Worm (Caenorhabditis elegans): Measurements from ENCODE around the gene Y113G7A.13.

DNA sequence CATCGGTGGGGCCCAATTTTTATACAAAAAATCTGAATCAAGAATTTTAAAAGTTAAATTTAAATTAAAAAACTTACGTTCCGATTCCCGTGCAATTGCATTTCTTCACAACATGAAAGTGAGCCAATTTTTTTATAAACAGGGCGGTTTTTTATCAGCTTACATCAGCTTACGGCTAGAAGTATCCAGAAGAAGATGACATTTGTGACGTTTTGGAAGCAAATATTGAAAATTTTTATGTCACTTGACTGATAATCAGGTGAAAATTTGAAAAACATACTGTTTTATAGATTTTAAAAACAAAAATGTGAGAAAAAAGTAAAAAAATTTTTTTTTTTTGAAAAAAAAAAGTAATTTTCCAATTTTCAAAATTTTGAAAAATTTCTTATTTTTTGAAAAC, 12.7 kb upstream of the Y113G7A.13 start, which contains the start of gene Y113G7A.22:
- TF ChIP-seq pha-4 (tag; optimal IDR thresholded peaks at IDR 0.05): no peak
- no peak for TF ChIP-seq pag-3 (tag; optimal IDR thresholded peaks at IDR 0.05; ENCODE audit: borderline replicate concordance)
- no peak for TF ChIP-seq tbx-2 (tag; optimal IDR thresholded peaks at IDR 0.05)
- no peak for TF ChIP-seq ceh-30 (tag; optimal IDR thresholded peaks at IDR 0.05)
- no peak for TF ChIP-seq nhr-11 (tag; optimal IDR thresholded peaks at IDR 0.05)
- TF ChIP-seq hlh-30 (tag; optimal IDR thresholded peaks at IDR 0.05; ENCODE audit: insufficient read depth): no peak
- no peak for TF ChIP-seq ttx-3 (tag; optimal IDR thresholded peaks at IDR 0.05)
